Fruit fly (Drosophila melanogaster): Measurements from ENCODE around the gene Lectin-galC1.

dm6 chr2L:19415859-19416258 is 1.4 kb upstream of the Lectin-galC1 start:
- TF ChIP-seq Camta (GFP tag; optimal IDR thresholded peaks at IDR 0.05) = no peak
- TF ChIP-seq shn (GFP tag; optimal IDR thresholded peaks at IDR 0.05) = no peak
- TF ChIP-seq sens-2 (GFP tag; IDR thresholded peaks at IDR 0.05) = no peak
- TF ChIP-seq CG17186 (GFP tag; optimal IDR thresholded peaks at IDR 0.05) = no peak
- TF ChIP-seq Blimp-1 (GFP tag; optimal IDR thresholded peaks at IDR 0.05) = no peak
- no peak for TF ChIP-seq Hr39 (optimal IDR thresholded peaks at IDR 0.05)
- TF ChIP-seq fd64A (GFP tag; optimal IDR thresholded peaks at IDR 0.05) = no peak
- no peak for TF ChIP-seq p53 (GFP tag; optimal IDR thresholded peaks at IDR 0.05)
- TF ChIP-seq hkb (optimal IDR thresholded peaks at IDR 0.05) = no peak
- 0 out of 2 replicates have a peak, but pooled peaks have one; percentile 36 for TF ChIP-seq hkb (GFP tag; IDR thresholded peaks at IDR 0.05)
- TF ChIP-seq Aef1 (GFP tag; IDR thresholded peaks at IDR 0.05) = no peak
- peak; percentile 66 for TF ChIP-seq CG15269 (tag; optimal IDR thresholded peaks at IDR 0.05)

Measured in whole organism, embryonic.